Worm (Caenorhabditis elegans): Measurements from ENCODE around the gene mup-4.

DNA sequence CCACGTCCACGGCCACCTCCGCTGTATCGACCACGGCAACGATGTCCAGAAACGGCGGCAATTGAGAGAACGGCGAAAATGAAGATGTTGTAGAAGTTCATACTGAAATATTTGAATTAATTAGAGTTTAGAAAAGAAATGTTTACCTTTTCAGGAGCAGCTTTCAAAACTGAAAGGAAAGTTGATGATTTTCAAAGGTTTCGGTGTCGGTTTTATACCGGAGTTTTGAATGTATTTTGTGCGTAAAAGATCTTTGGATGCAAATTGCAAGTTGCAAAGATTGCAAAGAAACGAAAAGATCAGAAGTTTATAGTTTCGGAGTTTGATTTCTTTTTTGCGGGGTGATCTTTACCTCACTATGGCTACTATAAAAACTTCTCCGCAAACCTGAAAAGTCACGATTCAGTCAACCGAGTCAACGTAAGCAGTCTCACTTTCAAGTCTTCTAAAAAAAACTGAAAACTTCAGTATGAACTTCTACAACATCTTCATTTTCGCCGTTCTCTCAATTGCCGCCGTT is 30.0 kb downstream of the mup-4 start, which contains the start of the genes fipr-19 and fipr-18:
- TF ChIP-seq zag-1 (tag; optimal IDR thresholded peaks at IDR 0.05) (no peak), eor-1 (tag; optimal IDR thresholded peaks at IDR 0.05) (no peak), nhr-11 (tag; optimal IDR thresholded peaks at IDR 0.05) (no peak), jun-1 (tag; optimal IDR thresholded peaks at IDR 0.05) (no peak), unc-39 (tag; optimal IDR thresholded peaks at IDR 0.05) (no peak)
